Fruit fly (Drosophila melanogaster) whole organism, prepupa: ENCODE results near the gene CG14452.
"Not testable (repeated sequence)": the region's sequence is repeated elsewhere in the genome, so short reads cannot be mapped to it uniquely, and the experiment has no call there.

ENCODE experiments used
- Blimp-1 ChIP-seq: fragments of 200-800 bp; sonication (Bioruptor generic); optimal IDR thresholded peaks from 3 replicates; lab custom pipeline; 2017; ENCODE audit warnings: missing biosample characterization, missing genetic modification characterization, mild to moderate bottlenecking, moderate library complexity, missing genetic modification reagents
- CG11294 ChIP-seq: fragments of 200-800 bp; sonication (Bioruptor generic); IDR thresholded peaks from 2 replicates; pipeline ENCODE4 v1.3.6; 2022; ENCODE audit warnings: missing biosample characterization, missing genetic modification characterization
- CG11762 ChIP-seq: fragments of 200-800 bp; sonication (Bioruptor generic); optimal IDR thresholded peaks from 3 replicates; lab custom pipeline; 2016; ENCODE audit warnings: missing biosample characterization, missing genetic modification characterization; ENCODE audit not compliant: insufficient read depth
- CG11902 ChIP-seq: fragments of 200-800 bp; sonication (Bioruptor generic); optimal IDR thresholded peaks from 3 replicates; lab custom pipeline; 2016; ENCODE audit warnings: missing biosample characterization, missing genetic modification characterization
- CG1621 ChIP-seq: fragments of 200-800 bp; sonication (Bioruptor generic); optimal IDR thresholded peaks from 3 replicates; lab custom pipeline; 2018; ENCODE audit warnings: missing biosample characterization, mild to moderate bottlenecking, missing genetic modification characterization
- CG31627 ChIP-seq: fragments of 200-800 bp; sonication (Bioruptor generic); optimal IDR thresholded peaks from 3 replicates; lab custom pipeline; 2016; ENCODE audit warnings: missing biosample characterization, missing genetic modification characterization
- CG32006 ChIP-seq: fragments of 200-800 bp; sonication (Bioruptor generic); optimal IDR thresholded peaks from 3 replicates; lab custom pipeline; 2017; ENCODE audit warnings: missing biosample characterization, mild to moderate bottlenecking, missing genetic modification characterization
- CG34406 ChIP-seq: fragments of 200-800 bp; sonication (Bioruptor generic); optimal IDR thresholded peaks from 3 replicates; lab custom pipeline; 2016; ENCODE audit warnings: missing biosample characterization, missing genetic modification characterization
- CG3919 ChIP-seq: fragments of 200-800 bp; sonication (Bioruptor generic); optimal IDR thresholded peaks from 3 replicates; lab custom pipeline; 2016; ENCODE audit warnings: missing biosample characterization, missing genetic modification characterization
- CG6163 ChIP-seq: fragments of 200-800 bp; sonication (Bioruptor generic); IDR thresholded peaks from 3 replicates; pipeline ENCODE4 v1.3.6; 2022; ENCODE audit warnings: missing biosample characterization, missing genetic modification characterization
- CG6276 ChIP-seq: fragments of 200-800 bp; sonication (Bioruptor generic); optimal IDR thresholded peaks from 2 replicates; lab custom pipeline; 2017; ENCODE audit warnings: missing biosample characterization, mild to moderate bottlenecking, missing genetic modification characterization
- CG6808 ChIP-seq: fragments of 200-800 bp; sonication (Bioruptor generic); optimal IDR thresholded peaks from 3 replicates; lab custom pipeline; 2017; ENCODE audit warnings: missing biosample characterization, missing genetic modification characterization, mild to moderate bottlenecking, moderate library complexity, missing genetic modification reagents
- CG6854 ChIP-seq: fragments of 200-800 bp; sonication (Bioruptor generic); optimal IDR thresholded peaks from 2 replicates; lab custom pipeline; 2017; ENCODE audit warnings: missing biosample characterization, mild to moderate bottlenecking, missing genetic modification characterization
- CG8119 ChIP-seq: fragments of 200-800 bp; sonication (Bioruptor generic); IDR thresholded peaks from 3 replicates; pipeline ENCODE4 v1.3.6; 2022; ENCODE audit warnings: missing biosample characterization, missing genetic modification characterization
- CG9139 ChIP-seq: fragments of 200-800 bp; sonication (Bioruptor generic); optimal IDR thresholded peaks from 3 replicates; lab custom pipeline; 2017; ENCODE audit warnings: missing biosample characterization, mild to moderate bottlenecking, missing genetic modification characterization
- Eip78C ChIP-seq: fragments of 200-800 bp; sonication (Bioruptor generic); peaks from one replicate; lab custom pipeline; 2016; ENCODE audit warnings: missing biosample characterization, missing genetic modification characterization
- Eip93F ChIP-seq: fragments of 200-800 bp; sonication (Bioruptor generic); optimal IDR thresholded peaks from 2 replicates; lab custom pipeline; 2016; ENCODE audit warnings: missing biosample characterization, mild to moderate bottlenecking, missing genetic modification characterization
- Ets21C ChIP-seq: fragments of 200-800 bp; sonication (Bioruptor generic); optimal IDR thresholded peaks from 3 replicates; lab custom pipeline; 2016; ENCODE audit warnings: missing biosample characterization, missing genetic modification characterization
- Ets96B ChIP-seq: fragments of 200-800 bp; optimal IDR thresholded peaks from 2 replicates; lab custom pipeline; 2019; ENCODE audit warnings: missing biosample characterization, mild to moderate bottlenecking, missing genetic modification characterization, moderate library complexity
- Hr38 ChIP-seq: sonication (Bioruptor generic); optimal IDR thresholded peaks from 2 replicates; lab custom pipeline; 2016; ENCODE audit warnings: missing biosample characterization, missing genetic modification characterization
- Hr39 ChIP-seq: fragments of 200-800 bp; sonication (Bioruptor generic); optimal IDR thresholded peaks from 2 replicates; lab custom pipeline; 2016; ENCODE audit warnings: missing biosample characterization, missing genetic modification characterization
- Hr4 ChIP-seq: fragments of 200-800 bp; sonication (Bioruptor generic); optimal IDR thresholded peaks from 3 replicates; lab custom pipeline; 2016; ENCODE audit warnings: missing biosample characterization, missing genetic modification characterization
- Lpt ChIP-seq: fragments of 200-800 bp; sonication (Bioruptor generic); optimal IDR thresholded peaks from 3 replicates; lab custom pipeline; 2016; ENCODE audit warnings: missing biosample characterization, missing genetic modification characterization
- Met ChIP-seq: fragments of 200-800 bp; sonication (Bioruptor generic); optimal IDR thresholded peaks from 3 replicates; lab custom pipeline; 2016; ENCODE audit warnings: missing biosample characterization, missing genetic modification characterization
- OdsH ChIP-seq: fragments of 200-800 bp; sonication (Bioruptor generic); optimal IDR thresholded peaks from 3 replicates; lab custom pipeline; 2016; ENCODE audit warnings: missing biosample characterization, missing genetic modification characterization
- Sox102F ChIP-seq: fragments of 200-800 bp; sonication (Bioruptor generic); optimal IDR thresholded peaks from 2 replicates; lab custom pipeline; 2016; ENCODE audit warnings: missing biosample characterization, mild to moderate bottlenecking, missing genetic modification characterization
- Sox14 ChIP-seq: fragments of 200-800 bp; sonication (Bioruptor generic); optimal IDR thresholded peaks from 3 replicates; lab custom pipeline; 2016; ENCODE audit warnings: missing biosample characterization, missing genetic modification characterization
- Sox15 ChIP-seq: fragments of 200-800 bp; sonication (Bioruptor generic); optimal IDR thresholded peaks from 3 replicates; lab custom pipeline; 2016; ENCODE audit warnings: missing biosample characterization, missing genetic modification characterization
- acj6 ChIP-seq: fragments of 200-800 bp; sonication (Bioruptor generic); optimal IDR thresholded peaks from 3 replicates; lab custom pipeline; 2016; ENCODE audit warnings: missing biosample characterization, missing genetic modification characterization
- cyc ChIP-seq: fragments of 200-800 bp; sonication (Bioruptor generic); optimal IDR thresholded peaks from 3 replicates; lab custom pipeline; 2016; ENCODE audit warnings: missing biosample characterization, missing genetic modification characterization
- dac ChIP-seq: fragments of 200-800 bp; sonication (Bioruptor generic); optimal IDR thresholded peaks from 2 replicates; lab custom pipeline; 2017; ENCODE audit warnings: missing biosample characterization, mild to moderate bottlenecking, missing genetic modification characterization
- dsx ChIP-seq: fragments of 200-800 bp; optimal IDR thresholded peaks from 3 replicates; lab custom pipeline; 2019; ENCODE audit warnings: missing biosample characterization, mild to moderate bottlenecking, missing genetic modification characterization, moderate library complexity; ENCODE audit not compliant: poor library complexity, severe bottlenecking
- esn ChIP-seq: fragments of 200-800 bp; sonication (Bioruptor generic); optimal IDR thresholded peaks from 2 replicates; lab custom pipeline; 2016; ENCODE audit warnings: missing biosample characterization, mild to moderate bottlenecking, missing genetic modification characterization, moderate library complexity
- fd59A ChIP-seq: fragments of 200-800 bp; sonication (Bioruptor generic); optimal IDR thresholded peaks from 2 replicates; lab custom pipeline; 2017; ENCODE audit warnings: missing biosample characterization, mild to moderate bottlenecking, missing genetic modification characterization, missing genetic modification reagents
- fd85E ChIP-seq: fragments of 200-800 bp; sonication (Bioruptor generic); optimal IDR thresholded peaks from 3 replicates; lab custom pipeline; 2016; ENCODE audit warnings: missing biosample characterization, missing genetic modification characterization
- fkh ChIP-seq: fragments of 200-800 bp; sonication (Bioruptor generic); optimal IDR thresholded peaks from 3 replicates; lab custom pipeline; 2017; ENCODE audit warnings: missing biosample characterization, mild to moderate bottlenecking, missing genetic modification characterization, moderate library complexity
- pdm3 ChIP-seq: fragments of 200-800 bp; sonication (Bioruptor generic); optimal IDR thresholded peaks from 3 replicates; lab custom pipeline; 2016; ENCODE audit warnings: missing biosample characterization, missing genetic modification characterization
- spab ChIP-seq: fragments of 200-800 bp; sonication (Bioruptor generic); optimal IDR thresholded peaks from 2 replicates; lab custom pipeline; 2017; ENCODE audit warnings: missing biosample characterization, mild to moderate bottlenecking, missing genetic modification characterization, missing genetic modification reagents
- ss ChIP-seq, 2 experiments: fragments of 200-800 bp; sonication (Bioruptor generic); optimal IDR thresholded peaks; 2 replicates in 1 of 2; 3 replicates in 1 of 2; lab custom pipeline; 2017 to 2018; ENCODE audit warnings: mild to moderate bottlenecking in 2 of 2, missing biosample characterization in 2 of 2, missing genetic modification characterization in 2 of 2, moderate library complexity in 1 of 2
- svp ChIP-seq: fragments of 200-800 bp; sonication (Bioruptor generic); peaks from one replicate; lab custom pipeline; 2016; ENCODE audit warnings: missing biosample characterization, missing genetic modification characterization
- topi ChIP-seq: fragments of 200-800 bp; sonication (Bioruptor generic); optimal IDR thresholded peaks from 3 replicates; lab custom pipeline; 2016; ENCODE audit warnings: missing biosample characterization, missing genetic modification characterization

CG14452 gene

DNA sequence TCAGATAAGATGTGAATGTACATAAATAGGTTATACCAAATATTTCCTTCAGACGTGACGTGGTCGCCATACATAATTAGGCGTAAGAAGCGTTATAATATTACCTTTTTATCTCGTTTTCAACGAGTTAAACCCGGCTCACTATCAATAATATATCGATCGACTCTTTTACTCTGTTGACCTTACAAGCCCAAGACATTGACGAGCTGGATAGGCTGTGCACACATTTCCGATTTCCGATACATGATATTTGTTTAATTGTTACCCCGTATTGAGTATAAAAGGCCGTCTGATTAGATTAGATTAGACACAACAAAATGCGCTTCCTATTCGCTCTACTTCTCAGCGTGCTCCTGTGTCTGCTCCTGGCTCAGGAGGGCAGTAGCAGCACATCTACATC is 1.2 kb downstream of the CG14452 start, which contains the start of gene CG32453:
TSS of gene CG32453 (plus strand) at position 301 of the 400 bp plus-strand sequence.
- TF ChIP-seq acj6 (GFP tag; lab: Kevin White, UChicago); CG8119; fd85E: not testable (repeated sequence)
- TF ChIP-seq, all 60 proteins: peak for 0; not testable (repeated sequence) for 60

DNA sequence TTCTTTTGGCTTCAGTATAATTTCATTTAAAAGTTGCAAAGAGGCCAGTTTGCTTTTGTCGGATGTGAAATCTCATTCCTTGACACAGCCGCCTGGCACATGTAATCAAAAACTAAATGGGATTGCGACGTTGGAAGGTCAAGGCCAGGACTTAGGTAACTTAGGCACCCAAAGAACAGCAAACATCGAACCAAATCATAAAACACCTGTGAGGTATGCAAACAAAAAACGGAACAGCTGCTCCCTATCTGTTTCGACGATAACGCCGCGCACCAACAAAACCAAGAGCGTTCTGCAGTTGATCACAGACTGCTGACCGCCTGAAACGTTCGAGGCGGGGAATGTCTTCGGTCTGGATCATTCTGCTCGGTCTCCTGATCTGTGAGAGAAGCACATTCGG is 3.4 kb downstream of the CG14452 start, which contains the start of gene CG45116:
TSS of gene CG45116 (plus strand) at position 301 of the 400 bp plus-strand sequence.
- no peak for TF ChIP-seq OdsH
- peak; percentile 46 for TF ChIP-seq fkh
- TF ChIP-seq, all 60 proteins: peak for 1

- TF ChIP-seq dac (GFP tag; lab: Kevin White, UChicago) (no peak), svp (GFP tag; lab: Kevin White, UChicago) (no peak), dsx (GFP tag; lab: Kevin White, UChicago) (no peak), Lpt (GFP tag; lab: Kevin White, UChicago) (no peak), fd59A (GFP tag; lab: Kevin White, UChicago) (no peak), Sox14 (GFP tag; lab: Kevin White, UChicago) (no peak), CG6854 (GFP tag; lab: Kevin White, UChicago) (no peak), topi (GFP tag; lab: Kevin White, UChicago) (no peak), CG6808 (no peak), Sox102F (GFP tag; lab: Kevin White, UChicago) (no peak), CG11762 (no peak), Blimp-1 (no peak), Ets21C (GFP tag; lab: Kevin White, UChicago) (no peak), CG11902 (GFP tag; lab: Kevin White, UChicago) (no peak), spab (GFP tag; lab: Kevin White, UChicago) (no peak), CG34406 (no peak), pdm3 (GFP tag; lab: Kevin White, UChicago) (no peak)
- TF ChIP-seq, all 60 proteins: peak for 0
Observed at dm6 chr3L:22711855-22712254, 16.1 kb downstream of the CG14452 start, which contains the start of gene CG11370. Gene CG11370 (plus strand): TSS chr3L:22712155.

dm6 chr3L:22713605-22714004 is 17.9 kb downstream of the CG14452 start:
- TF ChIP-seq Ets21C (GFP tag; lab: Kevin White, UChicago) = no peak
- TF ChIP-seq CG31627 (GFP tag; lab: Kevin White, UChicago) = no peak
- TF ChIP-seq CG3919 (GFP tag; lab: Kevin White, UChicago) = no peak
- peak; percentile 4 for TF ChIP-seq Eip78C (GFP tag; lab: Kevin White, UChicago)
- TF ChIP-seq, all 60 proteins: peak for 1

dm6 chr3L:22717137-22717767 is 21.5 kb downstream of the CG14452 start, which contains the start of the genes ArfGAP3 and CG32452:
Gene ArfGAP3 (minus strand): TSS chr3L:22717577.
Gene CG32452 (plus strand): TSS chr3L:22717728.
- TF ChIP-seq Eip93F (GFP tag; lab: Kevin White, UChicago) = peak; percentile 19
- TF ChIP-seq spab (GFP tag; lab: Kevin White, UChicago) = no peak
- peak; percentile 45 for TF ChIP-seq dsx (GFP tag; lab: Kevin White, UChicago)
- TF ChIP-seq Hr4 (GFP tag; lab: Kevin White, UChicago) = peak; percentile 76
- TF ChIP-seq CG11294 (GFP tag; lab: Robert Waterston, UW) = no peak; the same call in 1 of the 2 replicates
- TF ChIP-seq dac (GFP tag; lab: Kevin White, UChicago) = no peak
- TF ChIP-seq CG32006 (GFP tag; lab: Kevin White, UChicago) = peak; percentile 71
- peak; percentile 63 for TF ChIP-seq CG8119
- peak; percentile 71 for TF ChIP-seq Hr39 (GFP tag; lab: Kevin White, UChicago)
- no peak for TF ChIP-seq CG6854 (GFP tag; lab: Kevin White, UChicago)
- no peak for TF ChIP-seq svp (GFP tag; lab: Kevin White, UChicago)
- TF ChIP-seq fd59A (GFP tag; lab: Kevin White, UChicago) = peak; percentile 6
- TF ChIP-seq pdm3 (GFP tag; lab: Kevin White, UChicago) = peak; percentile 80
- peak; percentile 55 for TF ChIP-seq Sox15 (GFP tag; lab: Kevin White, UChicago)
- TF ChIP-seq CG6163 (GFP tag; lab: Robert Waterston, UW) = peak; percentile 78
- peak; percentile 48 for TF ChIP-seq CG34406
- peak; percentile 52 for TF ChIP-seq Ets96B (tag; lab: Kevin White, UChicago)
- peak; percentile 50 for TF ChIP-seq CG1621 (tag; lab: Kevin White, UChicago)
- peak; percentile 68 for TF ChIP-seq cyc (GFP tag; lab: Kevin White, UChicago)
- TF ChIP-seq Met (GFP tag; lab: Kevin White, UChicago) = no peak
- TF ChIP-seq Lpt (GFP tag; lab: Kevin White, UChicago) = peak; percentile 38
- TF ChIP-seq esn = peak; percentile 79
- TF ChIP-seq CG6276 (GFP tag; lab: Kevin White, UChicago) = no peak
- TF ChIP-seq ss (GFP tag; optimal IDR thresholded peaks at IDR 0.05; lab: Kevin White, UChicago) = no peak
- no peak for TF ChIP-seq Hr38 (GFP tag; lab: Kevin White, UChicago)
- no peak for TF ChIP-seq CG9139
